Worm (Caenorhabditis elegans) whole organism, L2 larva: Measurements from ENCODE around the gene AH6.17.
A peak's percentile ranks its signal among the peaks of the same experiment; 100 is the strongest.

Experiments used
- C34F6.9 ChIP-seq: fragments of 150-350 bp; optimal IDR thresholded peaks from 2 replicates; lab custom pipeline; 2014; ENCODE audit warnings: missing biosample characterization, missing genetic modification characterization
- F13H6.1 ChIP-seq: sonication (generic microtip); optimal IDR thresholded peaks from 2 replicates; lab custom pipeline; 2016; ENCODE audit warnings: missing genetic modification characterization, missing compliant biosample characterization
- R02D3.7 ChIP-seq: fragments of 150-350 bp; optimal IDR thresholded peaks from 2 replicates; lab custom pipeline; 2014; ENCODE audit warnings: missing biosample characterization, missing genetic modification characterization
- Y55F3AM.14 ChIP-seq: fragments of 200-800 bp; sonication (Bioruptor generic); optimal IDR thresholded peaks from 2 replicates; lab custom pipeline; 2018; ENCODE audit warnings: mild to moderate bottlenecking, missing genetic modification characterization, missing compliant biosample characterization
- alr-1 ChIP-seq: fragments of 150-350 bp; optimal IDR thresholded peaks from 2 replicates; lab custom pipeline; 2014; ENCODE audit warnings: missing biosample characterization, missing genetic modification characterization
- ama-1 ChIP-seq: fragments of 150-350 bp; optimal IDR thresholded peaks from 2 replicates; lab custom pipeline; 2018; ENCODE audit warnings: inconsistent platforms
- blmp-1 ChIP-seq: sonication (generic microtip); optimal IDR thresholded peaks from 2 replicates; lab custom pipeline; 2017; ENCODE audit warnings: missing genetic modification characterization, mild to moderate bottlenecking, missing compliant biosample characterization, antibody characterized with exemption, moderate library complexity; ENCODE audit not compliant: insufficient read depth
- ceh-82 ChIP-seq: fragments of 150-350 bp; optimal IDR thresholded peaks from 2 replicates; lab custom pipeline; 2014; ENCODE audit warnings: missing biosample characterization, missing genetic modification characterization
- crh-2 ChIP-seq: sonication (generic microtip); optimal IDR thresholded peaks from 2 replicates; lab custom pipeline; 2017; ENCODE audit warnings: missing biosample characterization, missing genetic modification characterization
- dmd-4 ChIP-seq: sonication (generic microtip); optimal IDR thresholded peaks from 2 replicates; lab custom pipeline; 2017; ENCODE audit warnings: missing biosample characterization, missing genetic modification characterization
- egl-27 ChIP-seq: sonication (generic microtip); optimal IDR thresholded peaks from 3 replicates; lab custom pipeline; 2017; ENCODE audit warnings: missing biosample characterization, missing genetic modification reagents, missing genetic modification characterization
- elt-1 ChIP-seq: fragments of 150-350 bp; optimal IDR thresholded peaks from 2 replicates; lab custom pipeline; 2014; ENCODE audit warnings: missing biosample characterization, missing genetic modification characterization
- elt-3 ChIP-seq: sonication (generic microtip); optimal IDR thresholded peaks from 2 replicates; lab custom pipeline; 2017; ENCODE audit warnings: missing biosample characterization, missing genetic modification characterization
- fos-1 ChIP-seq: fragments of 150-350 bp; optimal IDR thresholded peaks from 2 replicates; lab custom pipeline; 2014; ENCODE audit warnings: missing biosample characterization, missing genetic modification characterization
- lin-11 ChIP-seq: fragments of 150-350 bp; sonication (generic microtip); optimal IDR thresholded peaks from 2 replicates; lab custom pipeline; 2014; ENCODE audit warnings: missing biosample characterization, missing genetic modification characterization, inconsistent platforms, mixed read lengths
- lin-39 ChIP-seq: fragments of 150-350 bp; optimal IDR thresholded peaks from 2 replicates; lab custom pipeline; 2014; ENCODE audit warnings: missing biosample characterization, missing genetic modification reagents, missing genetic modification characterization
- lsy-2 ChIP-seq, 2 experiments: fragments of 150-350 bp in 1 of 2; sonication (generic microtip) in 1 of 2; optimal IDR thresholded peaks; 2 replicates each; lab custom pipeline; 2014 to 2017; ENCODE audit warnings: missing biosample characterization in 2 of 2, missing genetic modification characterization in 2 of 2
- mab-5 ChIP-seq: fragments of 150-350 bp; optimal IDR thresholded peaks from 2 replicates; lab custom pipeline; 2014; ENCODE audit warnings: missing biosample characterization, missing genetic modification characterization
- mbf-1 ChIP-seq: sonication (generic microtip); optimal IDR thresholded peaks from 2 replicates; lab custom pipeline; 2017; ENCODE audit warnings: missing biosample characterization, missing genetic modification characterization
- mdl-1 ChIP-seq, 2 experiments: fragments of 150-350 bp in 1 of 2; sonication (generic microtip) in 1 of 2; optimal IDR thresholded peaks; 2 replicates each; lab custom pipeline; 2017; ENCODE audit warnings: missing biosample characterization in 2 of 2, missing genetic modification characterization in 2 of 2
- nhr-10 ChIP-seq: sonication (generic microtip); optimal IDR thresholded peaks from 2 replicates; lab custom pipeline; 2017; ENCODE audit warnings: missing biosample characterization, missing genetic modification characterization
- nhr-12 ChIP-seq: fragments of 150-350 bp; optimal IDR thresholded peaks from 2 replicates; lab custom pipeline; 2014; ENCODE audit warnings: missing biosample characterization, missing genetic modification characterization
- nhr-129 ChIP-seq: fragments of 150-350 bp; optimal IDR thresholded peaks from 2 replicates; lab custom pipeline; 2014; ENCODE audit warnings: missing biosample characterization, missing genetic modification characterization
- nhr-21 ChIP-seq: fragments of 150-350 bp; optimal IDR thresholded peaks from 2 replicates; lab custom pipeline; 2014; ENCODE audit warnings: missing biosample characterization, missing genetic modification characterization
- nhr-23 ChIP-seq: fragments of 150-350 bp; optimal IDR thresholded peaks from 2 replicates; lab custom pipeline; 2014; ENCODE audit warnings: missing biosample characterization, missing genetic modification reagents, missing genetic modification characterization
- nhr-237 ChIP-seq: fragments of 150-350 bp; optimal IDR thresholded peaks from 2 replicates; lab custom pipeline; 2014; ENCODE audit warnings: missing biosample characterization, missing genetic modification characterization
- nhr-25 ChIP-seq: fragments of 150-350 bp; sonication (generic microtip); optimal IDR thresholded peaks from 3 replicates; lab custom pipeline; 2014; ENCODE audit warnings: missing biosample characterization, missing genetic modification characterization
- nhr-77 ChIP-seq: fragments of 150-350 bp; optimal IDR thresholded peaks from 2 replicates; lab custom pipeline; 2014; ENCODE audit warnings: missing biosample characterization, missing genetic modification characterization
- peb-1 ChIP-seq: fragments of 150-350 bp; optimal IDR thresholded peaks from 2 replicates; lab custom pipeline; 2014; ENCODE audit warnings: missing biosample characterization, missing genetic modification characterization
- sem-4 ChIP-seq: fragments of 150-350 bp; optimal IDR thresholded peaks from 2 replicates; lab custom pipeline; 2014; ENCODE audit warnings: missing biosample characterization, missing genetic modification reagents, missing genetic modification characterization
- skn-1 ChIP-seq: sonication (generic microtip); optimal IDR thresholded peaks from 2 replicates; lab custom pipeline; 2017; ENCODE audit warnings: missing biosample characterization, missing genetic modification characterization
- sma-9 ChIP-seq, 2 experiments: fragments of 150-350 bp in 1 of 2; sonication (generic microtip) in 1 of 2; optimal IDR thresholded peaks; 2 replicates each; lab custom pipeline; 2014 to 2016; ENCODE audit warnings: missing genetic modification characterization in 2 of 2, mild to moderate bottlenecking in 1 of 2, missing biosample characterization in 1 of 2, missing compliant biosample characterization in 1 of 2, missing genetic modification reagents in 1 of 2, moderate library complexity in 1 of 2
- snpc-4 ChIP-seq: fragments of 150-350 bp; optimal IDR thresholded peaks from 2 replicates; lab custom pipeline; 2014; ENCODE audit warnings: missing biosample characterization, missing genetic modification characterization
- unc-39 ChIP-seq: fragments of 150-350 bp; optimal IDR thresholded peaks from 2 replicates; lab custom pipeline; 2014; ENCODE audit warnings: missing biosample characterization, missing genetic modification characterization
- unc-55 ChIP-seq: fragments of 150-350 bp; sonication (generic microtip); optimal IDR thresholded peaks from 3 replicates; lab custom pipeline; 2014; ENCODE audit warnings: missing biosample characterization, missing genetic modification reagents, missing genetic modification characterization
- unc-62 ChIP-seq: fragments of 150-350 bp; optimal IDR thresholded peaks from 2 replicates; lab custom pipeline; 2014; ENCODE audit warnings: missing biosample characterization, missing genetic modification reagents, missing genetic modification characterization
- zag-1 ChIP-seq: fragments of 150-350 bp; optimal IDR thresholded peaks from 2 replicates; lab custom pipeline; 2014; ENCODE audit warnings: missing biosample characterization, missing genetic modification characterization
- ztf-11 ChIP-seq: sonication (generic microtip); optimal IDR thresholded peaks from 2 replicates; lab custom pipeline; 2017; ENCODE audit warnings: missing biosample characterization, missing genetic modification characterization
- ztf-4 ChIP-seq: fragments of 150-350 bp; optimal IDR thresholded peaks from 2 replicates; lab custom pipeline; 2014; ENCODE audit warnings: missing biosample characterization, missing genetic modification characterization

AH6.17 gene

DNA sequence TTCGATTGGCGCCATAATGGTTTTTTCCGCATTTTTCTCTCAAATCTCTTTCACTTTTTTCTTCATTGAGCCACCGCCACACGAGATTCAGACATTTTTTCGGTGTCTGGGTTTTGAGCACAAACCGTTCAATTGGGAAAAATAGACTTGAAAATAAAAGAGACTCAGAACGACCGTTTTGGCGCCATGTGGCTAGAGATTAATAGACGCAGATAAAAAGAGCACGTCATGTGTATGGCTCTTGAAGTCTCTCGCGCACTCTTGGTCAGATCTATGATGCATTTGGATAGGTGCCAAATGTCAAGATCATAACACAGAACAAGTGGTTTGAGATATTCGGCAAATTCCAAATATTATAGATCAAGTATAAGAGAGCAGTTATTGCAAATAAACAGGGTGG, 41.5 kb upstream of the AH6.17 start:
- peak; percentile 41 for TF ChIP-seq sma-9 (GFP tag; optimal IDR thresholded peaks at IDR 0.05; lab: Kevin White, UChicago)
- TF ChIP-seq sma-9 (tag; optimal IDR thresholded peaks at IDR 0.05; lab: Kevin White, UChicago) = no peak
- TF ChIP-seq fos-1 = no peak
- TF ChIP-seq F13H6.1 (tag; lab: Kevin White, UChicago) = peak; percentile 50
- TF ChIP-seq nhr-129 (tag; lab: Kevin White, UChicago) = peak; percentile 27
- TF ChIP-seq ztf-4 (tag; lab: Kevin White, UChicago) = no peak
- TF ChIP-seq, all 48 proteins: peak for 3

DNA sequence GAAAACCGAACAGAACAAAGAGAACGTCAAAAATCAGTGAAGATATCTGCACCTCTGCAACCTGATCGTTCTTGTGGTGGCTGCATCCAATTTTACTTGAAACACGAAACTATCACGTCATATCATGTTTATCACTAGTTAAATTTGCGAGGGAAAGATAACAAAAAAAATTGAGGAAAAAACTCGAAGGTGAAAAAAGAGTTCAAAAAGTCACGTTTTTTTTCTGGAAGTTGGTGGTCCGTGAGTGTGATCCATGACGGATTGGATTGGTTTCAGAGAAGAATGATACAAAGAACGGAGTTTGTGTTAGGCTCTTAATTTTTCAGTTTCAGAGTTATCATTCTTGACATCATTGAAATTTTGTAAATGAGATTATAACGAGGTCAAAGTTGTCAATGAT, 40.4 kb upstream of the AH6.17 start:
- no peak for TF ChIP-seq unc-39 (tag; lab: Kevin White, UChicago)
- TF ChIP-seq ceh-82 (tag; lab: Kevin White, UChicago) = no peak
- no peak for TF ChIP-seq nhr-10 (tag; lab: Kevin White, UChicago)
- no peak for TF ChIP-seq F13H6.1 (tag; lab: Kevin White, UChicago)
- no peak for TF ChIP-seq skn-1
- TF ChIP-seq Y55F3AM.14 (GFP tag; lab: Kevin White, UChicago) = no peak
- TF ChIP-seq unc-62 (GFP tag; lab: Kevin White, UChicago) = no peak
- TF ChIP-seq blmp-1 (tag; lab: Kevin White, UChicago) = no peak
- no peak for TF ChIP-seq elt-3 (tag; lab: Kevin White, UChicago)
- TF ChIP-seq C34F6.9 (tag; lab: Kevin White, UChicago) = no peak
- TF ChIP-seq lsy-2 (tag; optimal IDR thresholded peaks at IDR 0.05; lab: Kevin White, UChicago) = no peak

DNA sequence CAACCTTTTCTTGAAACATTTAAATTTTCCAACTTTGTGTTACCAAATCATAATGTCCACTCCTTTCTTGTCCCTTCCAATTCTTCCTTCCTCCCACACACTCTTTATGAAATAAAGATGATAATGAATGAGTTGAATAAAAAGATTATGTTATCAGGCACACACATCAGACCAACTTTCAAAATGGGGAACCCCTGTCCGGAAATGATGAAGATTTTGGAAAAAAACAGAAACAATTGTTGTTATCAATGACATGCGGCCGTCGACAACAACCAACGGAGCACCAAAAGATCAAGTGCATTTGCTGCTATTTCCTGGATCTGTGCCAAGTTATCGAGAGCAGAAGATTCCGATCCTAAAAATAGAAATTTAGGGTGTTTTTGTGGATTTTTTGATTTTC, 39.6 kb upstream of the AH6.17 start:
- TF ChIP-seq nhr-10 (tag; lab: Kevin White, UChicago) = no peak
- peak; percentile 28 for TF ChIP-seq sma-9 (GFP tag; optimal IDR thresholded peaks at IDR 0.05; lab: Kevin White, UChicago)
- no peak for TF ChIP-seq sma-9 (tag; optimal IDR thresholded peaks at IDR 0.05; lab: Kevin White, UChicago)
- peak; percentile 67 for TF ChIP-seq fos-1

DNA sequence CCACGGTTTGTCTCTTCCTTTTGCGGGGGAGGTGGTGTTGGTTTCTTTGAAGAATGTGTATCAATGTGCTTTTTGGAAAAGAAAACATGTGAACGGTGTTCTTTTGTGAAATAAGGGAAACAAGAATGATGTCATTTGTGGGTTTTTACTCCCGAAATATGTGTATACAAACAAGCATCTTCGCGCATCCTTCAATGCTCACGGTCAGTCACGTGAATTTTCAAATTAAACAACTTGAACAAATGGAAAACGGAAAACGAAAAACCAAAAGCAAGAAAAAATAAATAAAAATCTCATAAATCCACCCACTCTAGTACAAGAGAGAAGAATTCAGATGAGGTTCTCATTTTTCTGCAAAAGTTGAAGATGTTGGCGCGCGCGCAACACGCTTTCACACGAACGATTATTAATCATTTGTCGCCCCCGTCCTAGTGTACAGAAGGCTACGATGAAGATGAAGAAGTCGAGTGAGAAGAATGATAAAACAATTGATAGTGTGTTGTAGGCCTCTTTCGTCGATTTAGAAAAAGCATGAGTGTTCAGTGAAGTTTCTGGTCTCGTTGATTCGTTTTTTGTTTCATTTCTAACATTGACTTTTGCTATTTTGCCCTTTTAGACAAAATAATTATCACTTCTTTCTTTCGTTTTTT, 37.8 kb upstream of the AH6.17 start:
- TF ChIP-seq mbf-1 (tag; lab: Kevin White, UChicago) = no peak
- no peak for TF ChIP-seq nhr-77 (tag; lab: Kevin White, UChicago)
- no peak for TF ChIP-seq zag-1 (tag; lab: Kevin White, UChicago)
- TF ChIP-seq C34F6.9 (tag; lab: Kevin White, UChicago) = no peak
- TF ChIP-seq ama-1 (lab: Kevin White, UChicago) = no peak
- no peak for TF ChIP-seq sem-4 (tag; lab: Kevin White, UChicago)
- TF ChIP-seq ztf-4 (tag; lab: Kevin White, UChicago) = no peak
- no peak for TF ChIP-seq unc-55 (GFP tag; lab: Kevin White, UChicago)
- TF ChIP-seq nhr-237 (tag; lab: Kevin White, UChicago) = no peak
- no peak for TF ChIP-seq peb-1 (tag; lab: Kevin White, UChicago)
- TF ChIP-seq dmd-4 (tag; lab: Kevin White, UChicago) = no peak
- peak; percentile 7 for TF ChIP-seq fos-1
- TF ChIP-seq ztf-11 (tag; lab: Kevin White, UChicago) = no peak
- no peak for TF ChIP-seq blmp-1 (tag; lab: Kevin White, UChicago)
- TF ChIP-seq egl-27 (tag; lab: Kevin White, UChicago) = no peak
- TF ChIP-seq nhr-23 = no peak
- TF ChIP-seq sma-9 (GFP tag; optimal IDR thresholded peaks at IDR 0.05; lab: Kevin White, UChicago) = peak; percentile 6
- TF ChIP-seq sma-9 (tag; optimal IDR thresholded peaks at IDR 0.05; lab: Kevin White, UChicago) = no peak
- TF ChIP-seq lsy-2 (tag; optimal IDR thresholded peaks at IDR 0.05; lab: Kevin White, UChicago) = no peak
- TF ChIP-seq nhr-129 (tag; lab: Kevin White, UChicago) = no peak
- no peak for TF ChIP-seq lin-11 (tag; lab: Kevin White, UChicago)
- peak; percentile 37 for TF ChIP-seq nhr-21 (tag; lab: Kevin White, UChicago)
- no peak for TF ChIP-seq elt-3 (tag; lab: Kevin White, UChicago)
- TF ChIP-seq, all 48 proteins: peak for 3

DNA sequence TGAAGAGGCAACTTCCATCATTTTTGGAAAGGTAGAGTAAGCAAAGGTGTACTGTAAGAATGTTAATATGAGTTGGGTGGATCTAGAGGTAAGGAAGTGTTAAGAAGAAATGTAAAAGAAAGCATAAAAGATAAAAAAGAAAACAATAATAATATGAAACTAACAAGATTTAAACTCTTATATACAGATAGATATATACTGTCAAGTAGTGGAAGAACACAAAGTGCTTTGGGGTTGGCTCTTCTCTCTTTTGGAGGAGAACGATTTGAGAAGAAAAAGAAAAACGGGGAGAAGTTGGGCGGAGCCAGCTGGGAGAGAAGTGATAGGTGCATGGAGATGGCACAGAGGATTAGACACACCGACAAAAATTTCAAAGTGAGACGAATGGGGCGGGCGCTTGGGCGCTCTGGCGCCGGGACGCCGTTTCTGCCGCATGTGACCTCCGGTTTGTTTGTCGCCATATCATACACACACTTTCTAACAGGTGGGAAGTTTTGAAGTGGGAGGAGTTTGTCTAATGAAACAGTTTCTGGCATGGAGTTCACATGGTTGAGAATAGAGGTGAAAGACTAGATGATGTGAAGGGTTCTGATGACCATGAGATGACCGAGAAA, 35.5 kb upstream of the AH6.17 start, which contains the start of gene T19H5.4:
T19H5.4 (minus strand) TSS at position 51 of the 614 bp plus-strand sequence.
- TF ChIP-seq elt-1 (tag; lab: Kevin White, UChicago) = no peak
- no peak for TF ChIP-seq ceh-82 (tag; lab: Kevin White, UChicago)
- no peak for TF ChIP-seq mbf-1 (tag; lab: Kevin White, UChicago)
- TF ChIP-seq mab-5 (tag; lab: Kevin White, UChicago) = no peak
- no peak for TF ChIP-seq sem-4 (tag; lab: Kevin White, UChicago)
- no peak for TF ChIP-seq peb-1 (tag; lab: Kevin White, UChicago)
- TF ChIP-seq lin-39 (tag; lab: Kevin White, UChicago) = no peak
- TF ChIP-seq unc-62 (GFP tag; lab: Kevin White, UChicago) = no peak
- no peak for TF ChIP-seq snpc-4 (tag; lab: Kevin White, UChicago)
- no peak for TF ChIP-seq crh-2 (tag; lab: Kevin White, UChicago)
- TF ChIP-seq alr-1 (tag; lab: Kevin White, UChicago) = no peak
- no peak for TF ChIP-seq R02D3.7 (tag; lab: Kevin White, UChicago)
- TF ChIP-seq ztf-11 (tag; lab: Kevin White, UChicago) = no peak
- TF ChIP-seq sma-9 (GFP tag; optimal IDR thresholded peaks at IDR 0.05; lab: Kevin White, UChicago) = peak; percentile 93
- TF ChIP-seq sma-9 (tag; optimal IDR thresholded peaks at IDR 0.05; lab: Kevin White, UChicago) = no peak
- peak in 1 of 2 experiments; percentile 30 for TF ChIP-seq lsy-2 (tag; optimal IDR thresholded peaks at IDR 0.05; lab: Kevin White, UChicago)
- peak; percentile 57 for TF ChIP-seq nhr-25 (tag; lab: Kevin White, UChicago)
- peak; percentile 65 for TF ChIP-seq egl-27 (tag; lab: Kevin White, UChicago)
- peak; percentile 24 for TF ChIP-seq ztf-4 (tag; lab: Kevin White, UChicago)
- no peak for TF ChIP-seq nhr-12 (tag; lab: Kevin White, UChicago)
- TF ChIP-seq nhr-237 (tag; lab: Kevin White, UChicago) = no peak
- peak; percentile 56 to 59 for TF ChIP-seq mdl-1 (tag; optimal IDR thresholded peaks at IDR 0.05; lab: Kevin White, UChicago)
- no peak for TF ChIP-seq nhr-77 (tag; lab: Kevin White, UChicago)
- no peak for TF ChIP-seq nhr-23
